Fruit fly (Drosophila melanogaster) whole organism, embryonic: Measurements from ENCODE around the gene CG6465.

ENCODE experiments used
- Aef1 ChIP-seq: fragments of 200-800 bp; sonication (Bioruptor generic); IDR thresholded peaks from 3 replicates; pipeline ENCODE4 v1.3.6; 2022; ENCODE audit warnings: missing biosample characterization, missing genetic modification characterization
- CG10462 ChIP-seq: fragments of 200-800 bp; sonication (Bioruptor generic); optimal IDR thresholded peaks from 2 replicates; lab custom pipeline; 2016; ENCODE audit warnings: missing biosample characterization, missing genetic modification characterization
- CG13424 ChIP-seq: fragments of 200-800 bp; sonication (Bioruptor generic); optimal IDR thresholded peaks from 2 replicates; lab custom pipeline; 2019; ENCODE audit warnings: missing biosample characterization, mild to moderate bottlenecking, missing genetic modification characterization, moderate library complexity
- CG14710 ChIP-seq: fragments of 200-800 bp; sonication (Bioruptor generic); optimal IDR thresholded peaks from 3 replicates; lab custom pipeline; 2019; ENCODE audit warnings: missing biosample characterization, mild to moderate bottlenecking, missing genetic modification characterization, moderate library complexity
- CG15269 ChIP-seq: fragments of 200-800 bp; sonication (Bioruptor generic); optimal IDR thresholded peaks from 2 replicates; lab custom pipeline; 2018; ENCODE audit warnings: missing biosample characterization, mild to moderate bottlenecking, missing genetic modification characterization, moderate library complexity
- CG16815 ChIP-seq: fragments of 200-800 bp; sonication (Bioruptor generic); optimal IDR thresholded peaks from 3 replicates; lab custom pipeline; 2017; ENCODE audit warnings: missing biosample characterization, mild to moderate bottlenecking, missing genetic modification characterization
- CG17361 ChIP-seq: fragments of 200-800 bp; sonication (Bioruptor generic); IDR thresholded peaks from 3 replicates; pipeline ENCODE4 v1.3.6; 2022; ENCODE audit warnings: missing biosample characterization, missing genetic modification characterization
- CG17385 ChIP-seq: fragments of 200-800 bp; sonication (Bioruptor generic); optimal IDR thresholded peaks from 3 replicates; lab custom pipeline; 2018; ENCODE audit warnings: missing biosample characterization, mild to moderate bottlenecking, missing genetic modification characterization
- CG17802 ChIP-seq: fragments of 200-800 bp; sonication (Bioruptor generic); optimal IDR thresholded peaks from 2 replicates; lab custom pipeline; 2018; ENCODE audit warnings: missing biosample characterization, mild to moderate bottlenecking, missing genetic modification characterization, moderate library complexity
- CG30020 ChIP-seq: fragments of 200-800 bp; optimal IDR thresholded peaks from 2 replicates; lab custom pipeline; 2019; ENCODE audit warnings: missing biosample characterization, mild to moderate bottlenecking, missing genetic modification characterization, moderate library complexity
- CG32772 ChIP-seq: fragments of 200-800 bp; sonication (Bioruptor generic); IDR thresholded peaks from 2 replicates; pipeline ENCODE4 v1.3.6; 2022; ENCODE audit warnings: missing biosample characterization, missing genetic modification characterization
- CG33557 ChIP-seq: fragments of 200-800 bp; sonication (Bioruptor generic); optimal IDR thresholded peaks from 2 replicates; lab custom pipeline; 2019; ENCODE audit warnings: missing biosample characterization, mild to moderate bottlenecking, missing genetic modification characterization, moderate library complexity
- CG4404 ChIP-seq: fragments of 200-800 bp; sonication (Bioruptor generic); IDR thresholded peaks from 2 replicates; pipeline ENCODE4 v1.3.6; 2022; ENCODE audit warnings: missing biosample characterization, missing genetic modification characterization
- CG6272 ChIP-seq: fragments of 200-800 bp; sonication (Bioruptor generic); IDR thresholded peaks from 2 replicates; pipeline ENCODE4 v1.3.6; 2022; ENCODE audit warnings: missing biosample characterization, missing genetic modification characterization
- CG6654 ChIP-seq: fragments of 200-800 bp; sonication (Bioruptor generic); optimal IDR thresholded peaks from 2 replicates; lab custom pipeline; 2017; ENCODE audit warnings: missing biosample characterization, mild to moderate bottlenecking, missing genetic modification characterization
- CG6854 ChIP-seq: fragments of 200-800 bp; sonication (Bioruptor generic); optimal IDR thresholded peaks from 3 replicates; lab custom pipeline; 2017; ENCODE audit warnings: missing biosample characterization, mild to moderate bottlenecking, missing genetic modification characterization
- CG7745 ChIP-seq: fragments of 200-800 bp; sonication (Bioruptor generic); optimal IDR thresholded peaks from 2 replicates; lab custom pipeline; 2018; ENCODE audit warnings: missing biosample characterization, mild to moderate bottlenecking, missing genetic modification characterization, moderate library complexity
- CG9727 ChIP-seq: fragments of 200-800 bp; sonication (Bioruptor generic); optimal IDR thresholded peaks from 3 replicates; lab custom pipeline; 2017; ENCODE audit warnings: missing biosample characterization, mild to moderate bottlenecking, missing genetic modification characterization
- Ets65A ChIP-seq: fragments of 200-800 bp; sonication (Bioruptor generic); peaks from one replicate; lab custom pipeline; 2016; ENCODE audit warnings: missing biosample characterization, missing genetic modification characterization
- HLH3B ChIP-seq: fragments of 200-800 bp; sonication (Bioruptor generic); IDR thresholded peaks from 2 replicates; pipeline ENCODE4 v1.3.6; 2022; ENCODE audit warnings: missing biosample characterization, missing genetic modification characterization
- Hsf ChIP-seq: fragments of 200-800 bp; sonication (Bioruptor generic); optimal IDR thresholded peaks from 3 replicates; lab custom pipeline; 2016; ENCODE audit warnings: missing biosample characterization, missing genetic modification characterization
- Jarid2 ChIP-seq: fragments of 200-800 bp; sonication (Bioruptor generic); optimal IDR thresholded peaks from 3 replicates; lab custom pipeline; 2017; ENCODE audit warnings: mild to moderate bottlenecking, missing biosample characterization, missing genetic modification reagents, missing genetic modification characterization
- Ptx1 ChIP-seq: fragments of 200-800 bp; sonication (Bioruptor generic); IDR thresholded peaks from 2 replicates; pipeline ENCODE4 v1.3.6; 2022; ENCODE audit warnings: missing biosample characterization, missing genetic modification characterization
- Scr ChIP-seq: fragments of 200-800 bp; sonication (Bioruptor generic); IDR thresholded peaks from 2 replicates; pipeline ENCODE4 v1.3.6; 2022; ENCODE audit warnings: missing biosample characterization, missing genetic modification characterization; ENCODE audit not compliant: partially characterized antibody
- Sox102F ChIP-seq: fragments of 200-800 bp; sonication (Bioruptor generic); optimal IDR thresholded peaks from 2 replicates; lab custom pipeline; 2018; ENCODE audit warnings: missing biosample characterization, mild to moderate bottlenecking, missing genetic modification characterization, moderate library complexity
- Spps ChIP-seq: fragments of 200-800 bp; sonication (Bioruptor generic); optimal IDR thresholded peaks from 2 replicates; lab custom pipeline; 2018; ENCODE audit warnings: missing biosample characterization, mild to moderate bottlenecking, missing genetic modification characterization
- bcd ChIP-seq: fragments of 200-800 bp; sonication (Bioruptor generic); optimal IDR thresholded peaks from 2 replicates; lab custom pipeline; 2017; ENCODE audit warnings: missing biosample characterization, mild to moderate bottlenecking, missing genetic modification characterization
- bsh ChIP-seq, 2 experiments: fragments of 200-800 bp; sonication (Bioruptor generic); optimal IDR thresholded peaks; 2 replicates each; lab custom pipeline; 2017 to 2018; ENCODE audit warnings: mild to moderate bottlenecking in 2 of 2, missing biosample characterization in 2 of 2, missing genetic modification characterization in 2 of 2, moderate library complexity in 1 of 2
- cad ChIP-seq: fragments of >200 bp; optimal IDR thresholded peaks from 2 replicates; lab custom pipeline; 2017; ENCODE audit warnings: missing biosample characterization, missing genetic modification characterization
- ci ChIP-seq: fragments of 200-800 bp; sonication (Bioruptor generic); IDR thresholded peaks from 3 replicates; pipeline ENCODE4 v1.3.6; 2022; ENCODE audit warnings: missing biosample characterization, missing genetic modification characterization
- dm ChIP-seq: fragments of 200-800 bp; sonication (Bioruptor generic); optimal IDR thresholded peaks from 3 replicates; lab custom pipeline; 2016; ENCODE audit warnings: missing biosample characterization, missing genetic modification characterization
- en ChIP-seq: fragments of 200-800 bp; sonication (Bioruptor generic); optimal IDR thresholded peaks from 2 replicates; lab custom pipeline; 2016; ENCODE audit warnings: missing biosample characterization, missing genetic modification characterization
- gcm ChIP-seq: fragments of 200-800 bp; sonication (Bioruptor generic); optimal IDR thresholded peaks from 2 replicates; lab custom pipeline; 2019; ENCODE audit warnings: missing biosample characterization, mild to moderate bottlenecking, missing genetic modification characterization, moderate library complexity
- gem ChIP-seq: fragments of 200-800 bp; sonication (Bioruptor generic); optimal IDR thresholded peaks from 2 replicates; lab custom pipeline; 2019; ENCODE audit warnings: missing biosample characterization, mild to moderate bottlenecking, missing genetic modification characterization, moderate library complexity
- grau ChIP-seq: fragments of 200-800 bp; optimal IDR thresholded peaks from 3 replicates; lab custom pipeline; 2019; ENCODE audit warnings: missing biosample characterization, mild to moderate bottlenecking, missing genetic modification characterization, moderate library complexity
- grn ChIP-seq: fragments of 200-800 bp; sonication (Bioruptor generic); optimal IDR thresholded peaks from 3 replicates; lab custom pipeline; 2017; ENCODE audit warnings: missing biosample characterization, missing genetic modification characterization
- gsb-n ChIP-seq: fragments of 200-800 bp; sonication (Bioruptor generic); optimal IDR thresholded peaks from 3 replicates; lab custom pipeline; 2018; ENCODE audit warnings: missing biosample characterization, mild to moderate bottlenecking, missing genetic modification characterization
- hbn ChIP-seq: fragments of 200-800 bp; sonication (Bioruptor generic); IDR thresholded peaks from 2 replicates; pipeline ENCODE4 v1.3.6; 2022; ENCODE audit warnings: missing biosample characterization, missing genetic modification characterization; ENCODE audit not compliant: partially characterized antibody
- ind ChIP-seq: fragments of 200-800 bp; sonication (Bioruptor generic); optimal IDR thresholded peaks from 3 replicates; lab custom pipeline; 2016; ENCODE audit warnings: missing biosample characterization, missing genetic modification characterization
- jing ChIP-seq: fragments of 200-800 bp; sonication (Bioruptor generic); optimal IDR thresholded peaks from 2 replicates; lab custom pipeline; 2018; ENCODE audit warnings: missing biosample characterization, mild to moderate bottlenecking, missing genetic modification characterization
- kay ChIP-seq: fragments of 200-800 bp; sonication (Bioruptor generic); optimal IDR thresholded peaks from 2 replicates; lab custom pipeline; 2016; ENCODE audit warnings: missing biosample characterization, missing genetic modification characterization
- kni ChIP-seq: fragments of 200-800 bp; sonication (Bioruptor generic); optimal IDR thresholded peaks from 3 replicates; lab custom pipeline; 2017; ENCODE audit warnings: mild to moderate bottlenecking, missing biosample characterization, missing genetic modification reagents, missing genetic modification characterization
- lab ChIP-seq: fragments of 200-800 bp; sonication (Bioruptor generic); optimal IDR thresholded peaks from 3 replicates; lab custom pipeline; 2017; ENCODE audit warnings: missing biosample characterization, missing genetic modification characterization, mild to moderate bottlenecking, moderate library complexity, missing genetic modification reagents
- lilli ChIP-seq: fragments of 200-800 bp; sonication (Bioruptor generic); optimal IDR thresholded peaks from 3 replicates; lab custom pipeline; 2016; ENCODE audit warnings: missing biosample characterization, missing genetic modification characterization
- pros ChIP-seq: fragments of 200-800 bp; sonication (Bioruptor generic); optimal IDR thresholded peaks from 3 replicates; lab custom pipeline; 2019; ENCODE audit warnings: missing biosample characterization, mild to moderate bottlenecking, missing genetic modification characterization, moderate library complexity
- scrt ChIP-seq: fragments of 200-800 bp; sonication (Bioruptor generic); optimal IDR thresholded peaks from 2 replicates; lab custom pipeline; 2018; ENCODE audit warnings: missing biosample characterization, mild to moderate bottlenecking, missing genetic modification characterization, moderate library complexity
- ssp ChIP-seq: fragments of 200-800 bp; sonication (Bioruptor generic); IDR thresholded peaks from 2 replicates; pipeline ENCODE4 v1.3.6; 2022; ENCODE audit warnings: missing biosample characterization, missing genetic modification characterization
- tup ChIP-seq: fragments of 200-800 bp; sonication (Bioruptor generic); optimal IDR thresholded peaks from 2 replicates; lab custom pipeline; 2016; ENCODE audit warnings: missing biosample characterization, mild to moderate bottlenecking, missing genetic modification characterization, moderate library complexity
- tx ChIP-seq: fragments of 200-800 bp; sonication (Bioruptor generic); optimal IDR thresholded peaks from 2 replicates; lab custom pipeline; 2016; ENCODE audit warnings: missing biosample characterization, missing genetic modification characterization
- wdn ChIP-seq: fragments of 200-800 bp; sonication (Bioruptor generic); IDR thresholded peaks from 2 replicates; pipeline ENCODE4 v1.3.6; 2022; ENCODE audit warnings: missing biosample characterization, missing genetic modification characterization
- zfh2 ChIP-seq: fragments of 200-800 bp; sonication (Bioruptor generic); optimal IDR thresholded peaks from 2 replicates; lab custom pipeline; 2016; ENCODE audit warnings: missing biosample characterization, missing genetic modification characterization

The CG6465 gene

dm6 chr3R:10655968-10656367, 21.1 kb downstream of the CG6465 start (continued):
- TF ChIP-seq cad (GFP tag; lab: Kevin White, UChicago) (no peak), wdn (GFP tag; lab: Robert Waterston, UW) (no peak), grn (GFP tag; lab: Kevin White, UChicago) (no peak), CG9727 (GFP tag; lab: Kevin White, UChicago) (peak; percentile 27), ssp (GFP tag; lab: Robert Waterston, UW) (0 out of 2 replicates have a peak, but pooled peaks have one; percentile 27), kni (GFP tag; lab: Kevin White, UChicago) (no peak), Scr (no peak), CG10462 (GFP tag; lab: Kevin White, UChicago) (no peak), HLH3B (peak; percentile 30; the same call in 1 of the 2 replicates), CG4404 (0 out of 2 replicates have a peak, but pooled peaks have one; percentile 8), ind (GFP tag; lab: Kevin White, UChicago) (peak; percentile 4), pros (no peak), CG14710 (tag; lab: Kevin White, UChicago) (peak; percentile 23), CG17802 (tag; lab: Kevin White, UChicago) (peak; percentile 5), CG33557 (GFP tag; lab: Kevin White, UChicago) (no peak), CG15269 (tag; lab: Kevin White, UChicago) (peak; percentile 6), CG32772 (GFP tag; lab: Robert Waterston, UW) (peak; percentile 50; the same call in 1 of the 2 replicates), CG6654 (GFP tag; lab: Kevin White, UChicago) (no peak), CG6854 (GFP tag; lab: Kevin White, UChicago) (no peak), ci (GFP tag; lab: Robert Waterston, UW) (no peak), jing (GFP tag; lab: Kevin White, UChicago) (no peak), Jarid2 (GFP tag; lab: Kevin White, UChicago) (no peak), CG17361 (GFP tag; lab: Robert Waterston, UW) (peak; percentile 38; the same call in 1 of the 3 replicates), scrt (GFP tag; lab: Kevin White, UChicago) (no peak), zfh2 (no peak), gcm (GFP tag; lab: Kevin White, UChicago) (no peak), Spps (tag; lab: Kevin White, UChicago) (peak; percentile 25), CG13424 (tag; lab: Kevin White, UChicago) (no peak), Ets65A (GFP tag; lab: Kevin White, UChicago) (peak; percentile 91), hbn (no peak), CG16815 (GFP tag; lab: Kevin White, UChicago) (peak; percentile 6), CG30020 (tag; lab: Kevin White, UChicago) (no peak), bsh (GFP tag; optimal IDR thresholded peaks at IDR 0.05; lab: Kevin White, UChicago) (peak in 1 of 2 experiments; percentile 55), CG7745 (tag; lab: Kevin White, UChicago) (no peak), CG6272 (GFP tag; lab: Robert Waterston, UW) (no peak), grau (tag; lab: Kevin White, UChicago) (peak; percentile 34), Hsf (GFP tag; lab: Kevin White, UChicago) (peak; percentile 31), gsb-n (tag; lab: Kevin White, UChicago) (peak; percentile 35), Sox102F (peak; percentile 37), en (GFP tag; lab: Kevin White, UChicago) (no peak), Aef1 (peak; percentile 9; the same call in 1 of the 3 replicates), kay (no peak), lilli (GFP tag; lab: Kevin White, UChicago) (peak; percentile 20), lab (GFP tag; lab: Kevin White, UChicago) (peak; percentile 21), Ptx1 (GFP tag; lab: Robert Waterston, UW) (no peak), CG17385 (no peak), tup (no peak), gem (tag; lab: Kevin White, UChicago) (peak; percentile 69), bcd (GFP tag; lab: Kevin White, UChicago) (peak; percentile 23), dm (no peak), tx (no peak)
